Worm (Caenorhabditis elegans): ENCODE data around the gene gba-2.
A peak's percentile ranks its signal among the peaks of the same experiment; 100 is the strongest.

The gba-2 gene

ce11 chrII:2186329-2186728, at the start of gene gba-2:
TSS of gene gba-2 (minus strand) at chrII:2186434.
- TF ChIP-seq crh-2 (tag; optimal IDR thresholded peaks at IDR 0.05) (no peak), sma-9 (GFP tag; optimal IDR thresholded peaks at IDR 0.05) (peak; percentile 31), sma-9 (tag; optimal IDR thresholded peaks at IDR 0.05) (no peak), fos-1 (tag; optimal IDR thresholded peaks at IDR 0.05) (peak; percentile 66)

- no peak for TF ChIP-seq mab-5 (tag; optimal IDR thresholded peaks at IDR 0.05)
- TF ChIP-seq unc-55 (GFP tag; optimal IDR thresholded peaks at IDR 0.05): no peak
- no peak for TF ChIP-seq nhr-10 (tag; optimal IDR thresholded peaks at IDR 0.05)
- TF ChIP-seq lin-39 (tag; optimal IDR thresholded peaks at IDR 0.05): no peak
- no peak for TF ChIP-seq Y55F3AM.14 (GFP tag; optimal IDR thresholded peaks at IDR 0.05)
- no peak for TF ChIP-seq ceh-82 (tag; optimal IDR thresholded peaks at IDR 0.05)
- TF ChIP-seq nhr-12 (tag; optimal IDR thresholded peaks at IDR 0.05): no peak
- no peak for TF ChIP-seq elt-3 (tag; optimal IDR thresholded peaks at IDR 0.05)
- TF ChIP-seq ztf-1 (GFP tag; conservative IDR thresholded peaks at IDR 0.05): no peak
- no peak for TF ChIP-seq mbf-1 (tag; optimal IDR thresholded peaks at IDR 0.05)
Measured at ce11 chrII:2233240-2233639, 47.0 kb upstream of the gba-2 start, which contains the start of gene cct-3. TSS of gene cct-3 (plus strand) at chrII:2233540.

- TF ChIP-seq lsy-2 (tag; optimal IDR thresholded peaks at IDR 0.05): peak; percentile 67 to 89
Measured at ce11 chrII:2232429-2232828, 46.2 kb upstream of the gba-2 start, which contains the start of gene F54A3.6. TSS of gene F54A3.6 (minus strand) at chrII:2232470.

ce11 chrII:2230368-2230767, 44.1 kb upstream of the gba-2 start:
- TF ChIP-seq egl-27 (tag; optimal IDR thresholded peaks at IDR 0.05) (no peak), nhr-23 (tag; optimal IDR thresholded peaks at IDR 0.05) (no peak), mdl-1 (tag; optimal IDR thresholded peaks at IDR 0.05) (no peak), unc-55 (GFP tag; optimal IDR thresholded peaks at IDR 0.05) (no peak), unc-39 (tag; optimal IDR thresholded peaks at IDR 0.05) (no peak), nhr-21 (tag; optimal IDR thresholded peaks at IDR 0.05) (no peak), R02D3.7 (tag; optimal IDR thresholded peaks at IDR 0.05) (no peak), nhr-12 (tag; optimal IDR thresholded peaks at IDR 0.05) (no peak), nhr-129 (tag; optimal IDR thresholded peaks at IDR 0.05) (no peak), snpc-4 (tag; optimal IDR thresholded peaks at IDR 0.05) (no peak), nhr-11 (tag; optimal IDR thresholded peaks at IDR 0.05) (no peak), skn-1 (tag; optimal IDR thresholded peaks at IDR 0.05) (no peak), gmeb-1 (tag; optimal IDR thresholded peaks at IDR 0.05) (no peak), mbf-1 (tag; optimal IDR thresholded peaks at IDR 0.05) (no peak), sma-9 (GFP tag; optimal IDR thresholded peaks at IDR 0.05) (no peak), sma-9 (tag; optimal IDR thresholded peaks at IDR 0.05) (no peak), ama-1 (optimal IDR thresholded peaks at IDR 0.05) (no peak), blmp-1 (tag; optimal IDR thresholded peaks at IDR 0.05; ENCODE audit: insufficient read depth) (no peak), nhr-10 (tag; optimal IDR thresholded peaks at IDR 0.05) (no peak), nhr-6 (tag; optimal IDR thresholded peaks at IDR 0.05) (no peak)

ce11 chrII:2225608-2226007, 39.4 kb upstream of the gba-2 start, which contains the start of gene F54A3.5:
TSS of gene F54A3.5 (minus strand) at chrII:2225708.
- TF ChIP-seq snpc-4 (tag; optimal IDR thresholded peaks at IDR 0.05) (no peak), C34F6.9 (tag; optimal IDR thresholded peaks at IDR 0.05) (no peak), elt-3 (tag; optimal IDR thresholded peaks at IDR 0.05) (no peak), gmeb-1 (tag; optimal IDR thresholded peaks at IDR 0.05) (no peak), ZK546.5 (tag; optimal IDR thresholded peaks at IDR 0.05) (no peak), aly-2 (tag; optimal IDR thresholded peaks at IDR 0.05) (no peak), fos-1 (tag; optimal IDR thresholded peaks at IDR 0.05) (no peak)

- TF ChIP-seq Y55F3AM.14 (GFP tag; optimal IDR thresholded peaks at IDR 0.05) (no peak), aly-2 (tag; optimal IDR thresholded peaks at IDR 0.05) (no peak), snpc-4 (tag; optimal IDR thresholded peaks at IDR 0.05) (no peak), unc-55 (GFP tag; optimal IDR thresholded peaks at IDR 0.05) (no peak), ztf-1 (GFP tag; conservative IDR thresholded peaks at IDR 0.05) (no peak), dmd-4 (tag; optimal IDR thresholded peaks at IDR 0.05) (no peak), nhr-237 (tag; optimal IDR thresholded peaks at IDR 0.05) (no peak), ama-1 (optimal IDR thresholded peaks at IDR 0.05) (no peak), ceh-82 (tag; optimal IDR thresholded peaks at IDR 0.05) (no peak), unc-39 (tag; optimal IDR thresholded peaks at IDR 0.05) (no peak), lin-13 (GFP tag; optimal IDR thresholded peaks at IDR 0.05) (no peak), lsy-2 (tag; optimal IDR thresholded peaks at IDR 0.05) (no peak)
Measured at ce11 chrII:2223467-2223866, 37.2 kb upstream of the gba-2 start, which contains the start of gene cbs-2. TSS of gene cbs-2 (minus strand) at chrII:2223567.

All from whole organism, L2 larva.